Worm (Caenorhabditis elegans) whole organism, early embryonic: ENCODE measurements around the gene F02C12.2.

Experiments
- B0310.2 ChIP-seq: sonication (generic microtip); optimal IDR thresholded peaks from 2 replicates; lab custom pipeline; 2016; ENCODE audit warnings: mild to moderate bottlenecking, missing genetic modification characterization, missing compliant biosample characterization
- F13C5.2 ChIP-seq: sonication (generic microtip); optimal IDR thresholded peaks from 2 replicates; lab custom pipeline; 2017; ENCODE audit warnings: mild to moderate bottlenecking, missing genetic modification characterization, inconsistent platforms, missing compliant biosample characterization
- aly-1 ChIP-seq: sonication (generic microtip); optimal IDR thresholded peaks from 2 replicates; lab custom pipeline; 2016; ENCODE audit warnings: missing genetic modification characterization, missing compliant biosample characterization
- ama-1 ChIP-seq: fragments of 150-350 bp; optimal IDR thresholded peaks from 2 replicates; lab custom pipeline; 2014
- ceh-13 ChIP-seq: fragments of 200-800 bp; sonication (Bioruptor generic); optimal IDR thresholded peaks from 2 replicates; lab custom pipeline; 2018; ENCODE audit warnings: mild to moderate bottlenecking, missing genetic modification characterization, missing compliant biosample characterization
- ceh-36 ChIP-seq: sonication (generic microtip); optimal IDR thresholded peaks from 2 replicates; lab custom pipeline; 2016; ENCODE audit warnings: missing genetic modification characterization, inconsistent platforms, missing compliant biosample characterization
- ets-7 ChIP-seq: sonication (generic microtip); optimal IDR thresholded peaks from 2 replicates; lab custom pipeline; 2016; ENCODE audit warnings: missing genotype, missing genetic modification characterization, missing compliant biosample characterization
- flt-1 ChIP-seq: fragments of 200-800 bp; sonication (Bioruptor generic); IDR thresholded peaks from 2 replicates; pipeline ENCODE4 v1.3.6; 2022; ENCODE audit warnings: missing genetic modification characterization, missing compliant biosample characterization
- hmbx-1 ChIP-seq: sonication (generic microtip); optimal IDR thresholded peaks from 2 replicates; lab custom pipeline; 2016; ENCODE audit warnings: mild to moderate bottlenecking, missing genetic modification characterization, missing compliant biosample characterization
- hmg-4 ChIP-seq: fragments of 200-800 bp; sonication (Bioruptor generic); optimal IDR thresholded peaks from 2 replicates; lab custom pipeline; 2018; ENCODE audit warnings: mild to moderate bottlenecking, missing genetic modification characterization, missing compliant biosample characterization
- hnd-1 ChIP-seq: sonication (generic microtip); optimal IDR thresholded peaks from 2 replicates; lab custom pipeline; 2016; ENCODE audit warnings: missing genetic modification characterization, missing compliant biosample characterization
- pes-1 ChIP-seq: fragments of 200-800 bp; sonication (Bioruptor generic); IDR thresholded peaks from 2 replicates; pipeline ENCODE4 v1.3.6; 2022; ENCODE audit warnings: missing genetic modification reagents, missing genetic modification characterization, missing compliant biosample characterization
- scrt-1 ChIP-seq: fragments of 200-800 bp; sonication (Bioruptor generic); IDR thresholded peaks from 2 replicates; pipeline ENCODE4 v1.3.6; 2022; ENCODE audit warnings: missing genetic modification characterization, missing compliant biosample characterization
- sea-1 ChIP-seq: fragments of 200-800 bp; sonication (Bioruptor generic); conservative IDR thresholded peaks from 2 replicates; pipeline ENCODE4 v1.3.6; 2022; ENCODE audit warnings: missing genetic modification characterization, missing compliant biosample characterization
- tbx-11 ChIP-seq: fragments of 200-800 bp; sonication (Bioruptor generic); IDR thresholded peaks from 2 replicates; pipeline ENCODE4 v1.3.6; 2022; ENCODE audit warnings: missing genetic modification characterization, missing compliant biosample characterization
- tbx-37 ChIP-seq: fragments of 200-800 bp; sonication (Bioruptor generic); conservative IDR thresholded peaks from 2 replicates; pipeline ENCODE4 v1.3.6; 2022; ENCODE audit warnings: missing genetic modification reagents, missing genetic modification characterization, missing compliant biosample characterization
- tra-4 ChIP-seq: sonication (generic microtip); optimal IDR thresholded peaks from 2 replicates; lab custom pipeline; 2017; ENCODE audit warnings: missing genetic modification characterization, missing compliant biosample characterization

F02C12.2 gene

ce11 chrX:13357673-13358072 is 41.4 kb downstream of the F02C12.2 start:
- TF ChIP-seq tra-4 (tag; lab: Kevin White, UChicago) (no peak), ama-1 (lab: Kevin White, UChicago) (no peak), ceh-36 (tag; lab: Kevin White, UChicago) (no peak), flt-1 (GFP tag; lab: Robert Waterston, UW) (no peak), ceh-13 (GFP tag; lab: Kevin White, UChicago) (no peak)

ce11 chrX:13356469-13356868 is 42.7 kb downstream of the F02C12.2 start:
- TF ChIP-seq hmbx-1 (tag; lab: Kevin White, UChicago), result no peak
- no peak for TF ChIP-seq B0310.2

- no peak for TF ChIP-seq hmg-4 (GFP tag; lab: Kevin White, UChicago)
- no peak for TF ChIP-seq F13C5.2 (tag; lab: Kevin White, UChicago)
- TF ChIP-seq flt-1 (GFP tag; lab: Robert Waterston, UW), result no peak
- no peak for TF ChIP-seq aly-1 (tag; lab: Kevin White, UChicago)
- no peak for TF ChIP-seq B0310.2
- TF ChIP-seq sea-1 (GFP tag; lab: Robert Waterston, UW), result no peak
- no peak for TF ChIP-seq ama-1 (lab: Kevin White, UChicago)
- TF ChIP-seq tra-4 (tag; lab: Kevin White, UChicago), result no peak
- TF ChIP-seq ets-7 (tag; lab: Kevin White, UChicago), result no peak
- TF ChIP-seq tbx-37, result no peak
- TF ChIP-seq pes-1, result no peak
- TF ChIP-seq scrt-1, result no peak
- TF ChIP-seq ceh-36 (tag; lab: Kevin White, UChicago), result no peak
- no peak for TF ChIP-seq tbx-11 (GFP tag; lab: Robert Waterston, UW)
- TF ChIP-seq hmbx-1 (tag; lab: Kevin White, UChicago), result no peak
- no peak for TF ChIP-seq ceh-13 (GFP tag; lab: Kevin White, UChicago)
These were observed 44.3 kb downstream of the F02C12.2 start for ce11 chrX:13354672-13355407.

ce11 chrX:13353530-13353929 is 45.6 kb downstream of the F02C12.2 start:
- TF ChIP-seq ama-1 (lab: Kevin White, UChicago) (no peak), tbx-37 (no peak), tra-4 (tag; lab: Kevin White, UChicago) (no peak), sea-1 (GFP tag; lab: Robert Waterston, UW) (no peak), aly-1 (tag; lab: Kevin White, UChicago) (no peak), ceh-13 (GFP tag; lab: Kevin White, UChicago) (no peak), B0310.2 (no peak), hmg-4 (GFP tag; lab: Kevin White, UChicago) (no peak)

- TF ChIP-seq pes-1, result no peak
These were observed 47.0 kb downstream of the F02C12.2 start for ce11 chrX:13352164-13352563.

ce11 chrX:13350804-13351747 is 48.0 kb downstream of the F02C12.2 start, which contains the start of gene mxl-3:
TSS of gene mxl-3 (minus strand) at chrX:13350804.
- TF ChIP-seq sea-1 (GFP tag; lab: Robert Waterston, UW) (no peak), flt-1 (GFP tag; lab: Robert Waterston, UW) (no peak), ceh-13 (GFP tag; lab: Kevin White, UChicago) (no peak)

- TF ChIP-seq ets-7 (tag; lab: Kevin White, UChicago) (no peak), scrt-1 (no peak), ama-1 (lab: Kevin White, UChicago) (no peak), tra-4 (tag; lab: Kevin White, UChicago) (no peak), pes-1 (no peak), tbx-11 (GFP tag; lab: Robert Waterston, UW) (no peak), hmbx-1 (tag; lab: Kevin White, UChicago) (no peak), flt-1 (GFP tag; lab: Robert Waterston, UW) (no peak), sea-1 (GFP tag; lab: Robert Waterston, UW) (no peak), tbx-37 (no peak), aly-1 (tag; lab: Kevin White, UChicago) (no peak), hnd-1 (tag; lab: Kevin White, UChicago) (no peak), F13C5.2 (tag; lab: Kevin White, UChicago) (no peak), ceh-36 (tag; lab: Kevin White, UChicago) (no peak), ceh-13 (GFP tag; lab: Kevin White, UChicago) (no peak), B0310.2 (no peak), hmg-4 (GFP tag; lab: Kevin White, UChicago) (no peak)
These were observed 48.9 kb downstream of the F02C12.2 start for ce11 chrX:13350123-13350798.
